Fruit fly (Drosophila melanogaster) whole organism, embryonic: Measurements from ENCODE around the gene Tgt.

ENCODE experiments used
- Abd-B ChIP-seq: fragments of 200-800 bp; sonication (Bioruptor generic); optimal IDR thresholded peaks from 2 replicates; lab custom pipeline; 2018; ENCODE audit warnings: missing biosample characterization, mild to moderate bottlenecking, missing genetic modification characterization, moderate library complexity
- Awh ChIP-seq: fragments of 200-800 bp; sonication (Bioruptor generic); IDR thresholded peaks from 2 replicates; pipeline ENCODE4, ENCODE4 v1.3.6; 2022; ENCODE audit warnings: missing biosample characterization, missing genetic modification characterization
- B-H2 ChIP-seq: fragments of 200-800 bp; sonication (Bioruptor generic); optimal IDR thresholded peaks from 2 replicates; lab custom pipeline; 2018; ENCODE audit warnings: missing biosample characterization, mild to moderate bottlenecking, missing genetic modification characterization
- BEAF-32 ChIP-seq: fragments of 200-800 bp; sonication (Bioruptor generic); optimal IDR thresholded peaks from 3 replicates; lab custom pipeline; 2017; ENCODE audit warnings: missing biosample characterization, missing genetic modification characterization, mild to moderate bottlenecking, moderate library complexity, missing genetic modification reagents
- Bgb ChIP-seq: fragments of 200-800 bp; sonication (Bioruptor generic); IDR thresholded peaks from 2 replicates; pipeline ENCODE4 v1.3.6; 2022; ENCODE audit warnings: missing biosample characterization, missing genetic modification characterization; ENCODE audit not compliant: partially characterized antibody
- CG12219 ChIP-seq: fragments of 200-800 bp; sonication (Bioruptor generic); optimal IDR thresholded peaks from 3 replicates; lab custom pipeline; 2018; ENCODE audit warnings: missing biosample characterization, mild to moderate bottlenecking, missing genetic modification characterization
- CG12391 ChIP-seq: fragments of 200-800 bp; sonication (Bioruptor generic); optimal IDR thresholded peaks from 3 replicates; lab custom pipeline; 2018; ENCODE audit warnings: missing biosample characterization, mild to moderate bottlenecking, missing genetic modification characterization, moderate library complexity
- CG13123 ChIP-seq: fragments of 200-800 bp; sonication (Bioruptor generic); optimal IDR thresholded peaks from 2 replicates; lab custom pipeline; 2016; ENCODE audit warnings: missing biosample characterization, missing genetic modification characterization
- CG13424 ChIP-seq: fragments of 200-800 bp; sonication (Bioruptor generic); optimal IDR thresholded peaks from 2 replicates; lab custom pipeline; 2019; ENCODE audit warnings: missing biosample characterization, mild to moderate bottlenecking, missing genetic modification characterization, moderate library complexity
- CG13624 ChIP-seq: fragments of 200-800 bp; sonication (Bioruptor generic); optimal IDR thresholded peaks from 2 replicates; lab custom pipeline; 2016; ENCODE audit warnings: missing biosample characterization, missing genetic modification characterization
- CG14441 ChIP-seq: fragments of 200-800 bp; sonication (Bioruptor generic); IDR thresholded peaks from 2 replicates; pipeline ENCODE4 v1.3.6; 2022; ENCODE audit warnings: missing biosample characterization, missing genetic modification characterization
- CG15514 ChIP-seq: fragments of 200-800 bp; sonication (Bioruptor generic); optimal IDR thresholded peaks from 3 replicates; lab custom pipeline; 2017; ENCODE audit warnings: missing biosample characterization, missing genetic modification characterization, mild to moderate bottlenecking, moderate library complexity, missing genetic modification reagents
- CG18764 ChIP-seq: fragments of 200-800 bp; sonication (Bioruptor generic); optimal IDR thresholded peaks from 3 replicates; lab custom pipeline; 2016; ENCODE audit warnings: missing biosample characterization, missing genetic modification characterization
- CG2875 ChIP-seq: fragments of 200-800 bp; sonication (Bioruptor generic); optimal IDR thresholded peaks from 2 replicates; lab custom pipeline; 2017; ENCODE audit warnings: missing biosample characterization, mild to moderate bottlenecking, missing genetic modification characterization, missing genetic modification reagents
- CG34224 ChIP-seq: fragments of 200-800 bp; sonication (Bioruptor generic); IDR thresholded peaks from 3 replicates; pipeline ENCODE4 v1.3.6; 2022; ENCODE audit warnings: missing biosample characterization, missing genetic modification characterization; ENCODE audit not compliant: partially characterized antibody
- CG5245 ChIP-seq: fragments of 200-800 bp; sonication (Bioruptor generic); optimal IDR thresholded peaks from 3 replicates; lab custom pipeline; 2016; ENCODE audit warnings: missing biosample characterization, missing genetic modification characterization
- CG6272 ChIP-seq: fragments of 200-800 bp; sonication (Bioruptor generic); IDR thresholded peaks from 2 replicates; pipeline ENCODE4 v1.3.6; 2022; ENCODE audit warnings: missing biosample characterization, missing genetic modification characterization
- CG7271 ChIP-seq: fragments of 200-800 bp; sonication (Bioruptor generic); optimal IDR thresholded peaks from 2 replicates; lab custom pipeline; 2018; ENCODE audit warnings: missing biosample characterization, mild to moderate bottlenecking, missing genetic modification characterization, moderate library complexity
- CG7839 ChIP-seq: fragments of 200-800 bp; sonication (Bioruptor generic); optimal IDR thresholded peaks from 3 replicates; lab custom pipeline; 2018; ENCODE audit warnings: missing biosample characterization, mild to moderate bottlenecking, missing genetic modification characterization, moderate library complexity
- CG7963 ChIP-seq: fragments of 200-800 bp; sonication (Bioruptor generic); IDR thresholded peaks from 3 replicates; pipeline ENCODE4 v1.3.6; 2022; ENCODE audit warnings: missing biosample characterization, missing genetic modification characterization; ENCODE audit not compliant: partially characterized antibody
- CG8290 ChIP-seq, 3 experiments: fragments of 200-800 bp; sonication (Bioruptor generic); optimal IDR thresholded peaks; 2 replicates each; lab custom pipeline; 2016 to 2019; ENCODE audit warnings: missing biosample characterization in 3 of 3, missing genetic modification characterization in 3 of 3, mild to moderate bottlenecking in 2 of 3, moderate library complexity in 1 of 3
- CG9215 ChIP-seq: fragments of 200-800 bp; sonication (Bioruptor generic); IDR thresholded peaks from 2 replicates; pipeline ENCODE4 v1.3.6; 2022; ENCODE audit warnings: missing biosample characterization, missing genetic modification characterization
- Dbx ChIP-seq: fragments of 200-800 bp; sonication (Bioruptor generic); IDR thresholded peaks from 3 replicates; pipeline ENCODE4 v1.3.6; 2022; ENCODE audit warnings: missing biosample characterization, missing genetic modification characterization
- Gug ChIP-seq: fragments of 200-800 bp; sonication (Bioruptor generic); IDR thresholded peaks from 4 replicates; pipeline ENCODE4 v1.3.6; 2022; ENCODE audit warnings: missing biosample characterization, missing genetic modification characterization
- H15 ChIP-seq: fragments of 200-800 bp; sonication (Bioruptor generic); IDR thresholded peaks from 3 replicates; pipeline ENCODE4 v1.3.6; 2022; ENCODE audit warnings: missing biosample characterization, missing genetic modification characterization
- Mad ChIP-seq: fragments of 200-800 bp; sonication (Bioruptor generic); optimal IDR thresholded peaks from 2 replicates; lab custom pipeline; 2016; ENCODE audit warnings: missing biosample characterization, missing genetic modification characterization
- Mrtf ChIP-seq: fragments of 200-800 bp; sonication (Bioruptor generic); IDR thresholded peaks from 3 replicates; pipeline ENCODE4 v1.3.6; 2022; ENCODE audit warnings: missing biosample characterization, missing genetic modification characterization
- Nf-YA ChIP-seq: fragments of 200-800 bp; sonication (Bioruptor generic); IDR thresholded peaks from 2 replicates; pipeline ENCODE4 v1.3.6; 2022; ENCODE audit warnings: missing biosample characterization, missing genetic modification characterization
- Optix ChIP-seq: fragments of 200-800 bp; sonication (Bioruptor generic); IDR thresholded peaks from 3 replicates; pipeline ENCODE4 v1.3.6; 2022; ENCODE audit warnings: missing biosample characterization, missing genetic modification characterization
- Scr ChIP-seq: fragments of 200-800 bp; sonication (Bioruptor generic); IDR thresholded peaks from 2 replicates; pipeline ENCODE4 v1.3.6; 2022; ENCODE audit warnings: missing biosample characterization, missing genetic modification characterization; ENCODE audit not compliant: partially characterized antibody
- Xbp1 ChIP-seq: fragments of 200-800 bp; sonication (Bioruptor generic); optimal IDR thresholded peaks from 3 replicates; lab custom pipeline; 2016; ENCODE audit warnings: missing biosample characterization, mild to moderate bottlenecking, missing genetic modification characterization
- al ChIP-seq: fragments of 200-800 bp; sonication (Bioruptor generic); IDR thresholded peaks from 2 replicates; pipeline ENCODE4 v1.3.6; 2022; ENCODE audit warnings: missing biosample characterization, missing genetic modification characterization
- ash1 ChIP-seq: fragments of 200-800 bp; sonication (Bioruptor generic); optimal IDR thresholded peaks from 2 replicates; lab custom pipeline; 2018; ENCODE audit warnings: missing biosample characterization, mild to moderate bottlenecking, missing genetic modification characterization
- bsh ChIP-seq, 2 experiments: fragments of 200-800 bp; sonication (Bioruptor generic); optimal IDR thresholded peaks; 2 replicates each; lab custom pipeline; 2017 to 2018; ENCODE audit warnings: mild to moderate bottlenecking in 2 of 2, missing biosample characterization in 2 of 2, missing genetic modification characterization in 2 of 2, moderate library complexity in 1 of 2
- croc ChIP-seq: fragments of 200-800 bp; sonication (Bioruptor generic); conservative IDR thresholded peaks from 3 replicates; pipeline ENCODE4 v1.3.6; 2022; ENCODE audit warnings: missing biosample characterization, missing genetic modification characterization
- dimm ChIP-seq: fragments of 200-800 bp; sonication (Bioruptor generic); IDR thresholded peaks from 2 replicates; pipeline ENCODE4 v1.3.6; 2022; ENCODE audit warnings: missing biosample characterization, missing genetic modification characterization
- eyg ChIP-seq: fragments of 200-800 bp; sonication (Bioruptor generic); optimal IDR thresholded peaks from 3 replicates; lab custom pipeline; 2016; ENCODE audit warnings: missing biosample characterization, missing genetic modification characterization
- fd64A ChIP-seq: fragments of 200-800 bp; sonication (Bioruptor generic); optimal IDR thresholded peaks from 3 replicates; lab custom pipeline; 2018; ENCODE audit warnings: missing biosample characterization, mild to moderate bottlenecking, missing genetic modification characterization
- h ChIP-seq: fragments of >200 bp; optimal IDR thresholded peaks from 2 replicates; lab custom pipeline; 2017
- knrl ChIP-seq: fragments of 200-800 bp; sonication (Bioruptor generic); IDR thresholded peaks from 3 replicates; pipeline ENCODE4 v1.3.6; 2022; ENCODE audit warnings: missing biosample characterization, missing genetic modification characterization; ENCODE audit not compliant: partially characterized antibody
- lola ChIP-seq, 3 experiments: fragments of >200 bp in 2 of 3; fragments of 200-800 bp in 1 of 3; sonication (Bioruptor generic) in 1 of 3; optimal IDR thresholded peaks; 2 replicates each; lab custom pipeline; 2017 to 2019; ENCODE audit warnings: missing biosample characterization in 3 of 3, missing genetic modification characterization in 3 of 3, mild to moderate bottlenecking in 1 of 3, moderate library complexity in 1 of 3
- phol ChIP-seq: fragments of 200-800 bp; sonication (Bioruptor generic); optimal IDR thresholded peaks from 3 replicates; lab custom pipeline; 2018; ENCODE audit warnings: missing biosample characterization, mild to moderate bottlenecking, missing genetic modification characterization, moderate library complexity
- rib ChIP-seq: fragments of 200-800 bp; sonication (Bioruptor generic); IDR thresholded peaks from 2 replicates; pipeline ENCODE4 v1.3.6; 2022; ENCODE audit warnings: missing biosample characterization, missing genetic modification characterization
- ro ChIP-seq: fragments of 200-800 bp; sonication (Bioruptor generic); IDR thresholded peaks from 2 replicates; pipeline ENCODE4 v1.3.6; 2022; ENCODE audit warnings: missing biosample characterization, missing genetic modification characterization
- sc ChIP-seq, 3 experiments: fragments of >200 bp in 2 of 3; fragments of 200-800 bp in 1 of 3; sonication (Bioruptor generic) in 1 of 3; optimal IDR thresholded peaks; 2 replicates in 2 of 3; 3 replicates in 1 of 3; lab custom pipeline; 2017; ENCODE audit warnings: mild to moderate bottlenecking in 1 of 3, missing biosample characterization in 1 of 3, missing genetic modification characterization in 1 of 3, missing genetic modification reagents in 1 of 3
- seq ChIP-seq: fragments of 200-800 bp; sonication (Bioruptor generic); IDR thresholded peaks from 2 replicates; pipeline ENCODE4 v1.3.6; 2022; ENCODE audit warnings: missing biosample characterization, missing genetic modification characterization
- unc-4 ChIP-seq: fragments of 200-800 bp; sonication (Bioruptor generic); IDR thresholded peaks from 2 replicates; pipeline ENCODE4 v1.3.6; 2022; ENCODE audit warnings: missing biosample characterization, missing genetic modification characterization; ENCODE audit not compliant: partially characterized antibody
- wdn ChIP-seq: fragments of 200-800 bp; sonication (Bioruptor generic); IDR thresholded peaks from 2 replicates; pipeline ENCODE4 v1.3.6; 2022; ENCODE audit warnings: missing biosample characterization, missing genetic modification characterization

Gene Tgt

DNA sequence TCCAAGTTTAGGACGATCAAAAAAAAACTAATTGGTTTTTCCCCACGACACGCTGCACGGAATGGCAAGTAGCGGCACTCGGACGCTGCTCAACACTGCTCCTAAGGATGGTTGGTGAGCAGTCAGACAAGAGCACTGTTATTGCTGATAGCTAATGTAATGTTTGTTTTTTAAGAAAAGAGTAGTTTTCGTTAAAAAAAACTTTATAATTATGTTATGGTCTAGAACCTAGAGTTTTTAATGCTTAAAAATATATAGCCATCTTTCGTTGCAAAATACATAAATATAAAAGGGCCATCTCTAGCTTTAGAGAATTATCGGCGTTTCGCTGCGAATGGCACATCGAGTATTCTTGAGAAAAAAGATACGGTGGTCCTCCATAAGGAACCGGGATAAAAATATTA is 11.2 kb upstream of the Tgt start, which contains the start of the genes Charon and CG4887 (continued):
- peak; percentile 35 for TF ChIP-seq CG7271 (tag; lab: Kevin White, UChicago)
- TF ChIP-seq Awh (GFP tag; lab: Robert Waterston, UW), result 0 out of 2 replicates have a peak, but pooled peaks have one; percentile 19
- TF ChIP-seq phol, result peak; percentile 89
- peak; percentile 82 for TF ChIP-seq al
- TF ChIP-seq CG9215 (GFP tag; lab: Robert Waterston, UW), result peak; percentile 88
- peak; percentile 84 for TF ChIP-seq BEAF-32 (GFP tag; lab: Kevin White, UChicago)
- TF ChIP-seq Mad (GFP tag; lab: Kevin White, UChicago), result peak; percentile 87
- TF ChIP-seq CG12391 (tag; lab: Kevin White, UChicago), result peak; percentile 88
- TF ChIP-seq lola (GFP tag; optimal IDR thresholded peaks at IDR 0.05; lab: Kevin White, UChicago), result peak in 1 of 3 experiments; percentile 82
- TF ChIP-seq Dbx (GFP tag; lab: Robert Waterston, UW), result peak; percentile 89
- TF ChIP-seq CG12219, result no peak
- peak; percentile 63 for TF ChIP-seq Bgb (GFP tag; lab: Robert Waterston, UW)
- TF ChIP-seq ro (GFP tag; lab: Robert Waterston, UW), result peak; percentile 68
- TF ChIP-seq wdn, result peak; percentile 55
- TF ChIP-seq knrl (GFP tag; lab: Robert Waterston, UW), result peak; percentile 85; the same call in 2 of the 3 replicates
- no peak for TF ChIP-seq sc (optimal IDR thresholded peaks at IDR 0.05; lab: Kevin White, UChicago)
- TF ChIP-seq sc (GFP tag; optimal IDR thresholded peaks at IDR 0.05; lab: Kevin White, UChicago), result no peak
- TF ChIP-seq CG13624, result peak; percentile 82
- peak; percentile 89 for TF ChIP-seq B-H2 (GFP tag; lab: Kevin White, UChicago)
- 0 out of 2 replicates have a peak, but pooled peaks have one; percentile 35 for TF ChIP-seq dimm (GFP tag; lab: Robert Waterston, UW)
- no peak for TF ChIP-seq ash1 (GFP tag; lab: Kevin White, UChicago)
- peak; percentile 32; the same call in 1 of the 3 replicates for TF ChIP-seq Optix
- TF ChIP-seq h (lab: Kevin White, UChicago), result no peak
- TF ChIP-seq CG7963 (GFP tag; lab: Robert Waterston, UW), result 0 out of 3 replicates have a peak, but pooled peaks have one; percentile 28
- 0 out of 3 replicates have a peak, but pooled peaks have one; percentile 44 for TF ChIP-seq Mrtf (GFP tag; lab: Robert Waterston, UW)
- TF ChIP-seq CG13424 (tag; lab: Kevin White, UChicago), result peak; percentile 90
- TF ChIP-seq fd64A (GFP tag; lab: Kevin White, UChicago), result no peak
- TF ChIP-seq CG13123, result peak; percentile 70
- TF ChIP-seq Abd-B (GFP tag; lab: Kevin White, UChicago), result peak; percentile 87
- TF ChIP-seq CG14441, result peak; percentile 78
- peak; percentile 69 for TF ChIP-seq seq
- peak; percentile 82 for TF ChIP-seq Scr
- TF ChIP-seq CG2875 (GFP tag; lab: Kevin White, UChicago), result no peak
- TF ChIP-seq CG18764 (GFP tag; lab: Kevin White, UChicago), result no peak
- peak; percentile 77 for TF ChIP-seq CG6272
- TF ChIP-seq CG15514 (GFP tag; lab: Kevin White, UChicago), result peak; percentile 79
- peak; percentile 70 for TF ChIP-seq eyg (GFP tag; lab: Kevin White, UChicago)
- TF ChIP-seq CG34224, result peak; percentile 48; the same call in 2 of the 3 replicates
- TF ChIP-seq unc-4 (GFP tag; lab: Robert Waterston, UW), result peak; percentile 79
- peak; percentile 83 for TF ChIP-seq Gug
- TF ChIP-seq H15 (GFP tag; lab: Robert Waterston, UW), result peak; percentile 72; the same call in 1 of the 3 replicates
- TF ChIP-seq croc, result peak; percentile 76
- TF ChIP-seq bsh (GFP tag; optimal IDR thresholded peaks at IDR 0.05; lab: Kevin White, UChicago), result peak in 1 of 2 experiments; percentile 79
- TF ChIP-seq rib (GFP tag; lab: Robert Waterston, UW), result peak; percentile 66
- peak; percentile 52; the same call in 1 of the 2 replicates for TF ChIP-seq Nf-YA (GFP tag; lab: Robert Waterston, UW)
- peak; percentile 86 for TF ChIP-seq CG8290 (GFP tag; optimal IDR thresholded peaks at IDR 0.05; lab: Kevin White, UChicago)
- peak in 1 of 2 experiments; percentile 32 for TF ChIP-seq CG8290 (tag; optimal IDR thresholded peaks at IDR 0.05; lab: Kevin White, UChicago)
- no peak for TF ChIP-seq CG7839 (tag; lab: Kevin White, UChicago)
- peak; percentile 66 for TF ChIP-seq CG5245 (GFP tag; lab: Kevin White, UChicago)
- TF ChIP-seq Xbp1 (GFP tag; lab: Kevin White, UChicago), result peak; percentile 89
